Fruit fly (Drosophila melanogaster): ENCODE measurements around the gene CG14518.

Gene CG14518

DNA sequence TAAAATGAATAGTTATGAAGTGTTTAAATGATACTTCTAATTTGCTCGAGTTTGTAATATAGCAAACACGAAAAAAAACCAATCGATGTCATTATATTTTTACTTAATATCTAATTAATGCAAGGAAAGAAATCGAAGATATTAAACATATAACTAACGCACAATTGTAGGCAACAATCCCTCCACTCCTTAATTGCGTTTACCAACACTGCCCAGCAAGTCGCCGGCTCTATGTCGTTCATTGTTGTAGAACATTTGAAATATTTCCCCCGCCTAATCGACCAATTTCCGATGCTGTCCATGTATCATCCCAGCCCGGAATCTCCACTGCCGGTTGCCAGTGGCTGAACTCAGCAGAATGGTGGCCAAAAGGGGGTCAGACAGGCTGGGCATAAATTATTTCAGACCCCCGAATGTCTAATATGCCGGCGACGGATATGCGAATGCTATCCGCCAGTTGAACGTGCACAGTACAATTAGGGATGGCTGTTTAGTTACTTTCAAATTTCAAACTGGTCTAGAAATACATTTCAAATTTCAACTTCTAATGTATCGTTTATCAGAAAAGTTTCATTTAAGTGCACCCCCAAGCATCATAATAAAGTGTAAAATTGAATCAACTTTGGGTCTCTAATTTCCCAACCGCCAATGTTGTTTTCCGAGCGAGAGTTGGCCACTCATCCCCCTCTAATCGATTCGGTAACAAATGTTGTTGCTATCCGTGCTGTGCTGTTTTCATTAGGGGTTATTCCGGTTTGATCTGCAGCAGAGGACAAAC is 43.8 kb downstream of the CG14518 start (continued):
- TF ChIP-seq CG1832 (GFP tag; optimal IDR thresholded peaks at IDR 0.05): no peak
- no peak for TF ChIP-seq abd-A (tag; optimal IDR thresholded peaks at IDR 0.05)
- TF ChIP-seq so (GFP tag; IDR thresholded peaks at IDR 0.05): peak; percentile 50; the same call in 1 of the 3 replicates
- TF ChIP-seq sqz (GFP tag; optimal IDR thresholded peaks at IDR 0.05): no peak
- 0 out of 2 replicates have a peak, but pooled peaks have one; percentile 30 for TF ChIP-seq Atf6 (GFP tag; IDR thresholded peaks at IDR 0.05)
- TF ChIP-seq unpg (GFP tag; optimal IDR thresholded peaks at IDR 0.05): peak; percentile 16
- TF ChIP-seq amos (GFP tag; IDR thresholded peaks at IDR 0.05; ENCODE audit: partially characterized antibody): no peak
- TF ChIP-seq CG7963 (GFP tag; IDR thresholded peaks at IDR 0.05; ENCODE audit: partially characterized antibody): no peak
- peak in 1 of 2 experiments; percentile 31 for TF ChIP-seq Pdp1 (GFP tag; optimal IDR thresholded peaks at IDR 0.05)
- no peak for TF ChIP-seq CG17186 (GFP tag; optimal IDR thresholded peaks at IDR 0.05)
- TF ChIP-seq stc (GFP tag; IDR thresholded peaks at IDR 0.05): peak; percentile 60; the same call in 1 of the 2 replicates
- TF ChIP-seq CG15011 (GFP tag; optimal IDR thresholded peaks at IDR 0.05): peak; percentile 26
- no peak for TF ChIP-seq grn (GFP tag; optimal IDR thresholded peaks at IDR 0.05)
- TF ChIP-seq Tbp (GFP tag; optimal IDR thresholded peaks at IDR 0.05): no peak
- TF ChIP-seq CG10147 (GFP tag; optimal IDR thresholded peaks at IDR 0.05): no peak
- 0 out of 2 replicates have a peak, but pooled peaks have one; percentile 7 for TF ChIP-seq ranshi (GFP tag; IDR thresholded peaks at IDR 0.05)
- peak; percentile 49 for TF ChIP-seq CG15269 (tag; optimal IDR thresholded peaks at IDR 0.05)
- TF ChIP-seq Dll (GFP tag; IDR thresholded peaks at IDR 0.05; ENCODE audit: partially characterized antibody): no peak
- TF ChIP-seq cwo (GFP tag; optimal IDR thresholded peaks at IDR 0.05): peak; percentile 36

DNA sequence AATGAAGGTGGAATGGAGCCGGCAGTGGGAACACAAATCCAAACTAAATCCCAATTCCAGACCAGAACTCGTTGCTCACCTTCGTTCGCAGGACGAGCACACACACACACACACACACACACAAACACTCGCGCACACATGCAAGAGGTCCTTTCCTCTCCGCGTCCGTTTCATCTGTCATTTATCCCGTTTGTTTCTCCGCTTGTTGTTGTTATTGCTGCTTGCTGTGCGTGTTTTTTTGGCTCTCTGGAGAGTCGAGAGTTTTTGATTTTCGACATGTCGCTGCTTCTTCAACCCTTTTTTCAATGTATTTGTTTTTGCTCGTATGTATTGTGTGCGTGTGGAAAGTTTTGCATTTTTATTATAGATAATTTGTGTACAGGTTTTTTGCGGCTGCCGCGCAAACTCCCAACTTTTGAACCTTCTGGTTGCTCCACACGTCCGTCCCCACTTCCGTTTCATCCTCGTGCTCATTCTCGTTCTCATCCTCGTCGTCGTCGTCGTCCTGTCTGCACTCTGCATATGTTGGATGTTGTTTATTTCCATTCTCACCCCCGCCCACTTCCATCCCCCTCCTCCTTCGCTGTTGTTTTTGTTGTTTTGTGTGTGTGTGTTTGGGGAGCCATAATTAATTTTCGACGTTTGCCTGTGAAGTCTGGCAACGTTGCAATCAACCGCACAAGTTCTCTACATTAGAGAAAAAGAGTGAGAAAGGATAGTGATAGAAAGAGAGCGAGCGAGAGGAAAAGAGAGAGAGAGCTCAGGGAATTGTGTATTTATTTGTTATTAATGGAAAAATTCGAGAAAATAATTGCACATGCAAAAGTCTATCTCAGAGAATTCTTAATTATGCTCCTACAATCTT is 44.7 kb downstream of the CG14518 start:
- peak; percentile 75 for TF ChIP-seq cg (GFP tag; optimal IDR thresholded peaks at IDR 0.05)
- TF ChIP-seq Med (GFP tag): peak; percentile 24
- TF ChIP-seq tll (GFP tag; optimal IDR thresholded peaks at IDR 0.05): peak in 1 of 2 experiments; percentile 66
- peak; percentile 75 for TF ChIP-seq abd-A (tag; optimal IDR thresholded peaks at IDR 0.05)
- TF ChIP-seq CG15479 (GFP tag; optimal IDR thresholded peaks at IDR 0.05): peak; percentile 0
- peak; percentile 19 for TF ChIP-seq pros (GFP tag; optimal IDR thresholded peaks at IDR 0.05)
- TF ChIP-seq CG18262 (tag; optimal IDR thresholded peaks at IDR 0.05): no peak
- peak; percentile 99 for TF ChIP-seq CG3407 (GFP tag; optimal IDR thresholded peaks at IDR 0.05)
- no peak for TF ChIP-seq sd (tag; optimal IDR thresholded peaks at IDR 0.05)
- TF ChIP-seq Ets65A (GFP tag): peak; percentile 77
- TF ChIP-seq Trl (optimal IDR thresholded peaks at IDR 0.05): peak; percentile 32 to 35
- TF ChIP-seq Trl (GFP tag; optimal IDR thresholded peaks at IDR 0.05): no peak
- TF ChIP-seq emc (GFP tag; optimal IDR thresholded peaks at IDR 0.05): no peak
- TF ChIP-seq pfk (GFP tag; optimal IDR thresholded peaks at IDR 0.05): peak; percentile 74
- no peak for TF ChIP-seq ara (GFP tag; IDR thresholded peaks at IDR 0.05)
- no peak for TF ChIP-seq CG43689 (GFP tag; IDR thresholded peaks at IDR 0.05)
- TF ChIP-seq gsb (GFP tag; IDR thresholded peaks at IDR 0.05): no peak
- TF ChIP-seq CG10366 (GFP tag; IDR thresholded peaks at IDR 0.05): 0 out of 2 replicates have a peak, but pooled peaks have one; percentile 0
- 0 out of 2 replicates have a peak, but pooled peaks have one; percentile 11 for TF ChIP-seq bbx (GFP tag; IDR thresholded peaks at IDR 0.05; ENCODE audit: partially characterized antibody)
- peak; percentile 8 for TF ChIP-seq trem (tag; optimal IDR thresholded peaks at IDR 0.05)
- no peak for TF ChIP-seq CG6175 (GFP tag; IDR thresholded peaks at IDR 0.05)
- 0 out of 2 replicates have a peak, but pooled peaks have one; percentile 32 for TF ChIP-seq CG32767 (GFP tag; IDR thresholded peaks at IDR 0.05)
- peak; percentile 30 for TF ChIP-seq CG1832 (GFP tag; optimal IDR thresholded peaks at IDR 0.05)
- TF ChIP-seq CG11696 (GFP tag; IDR thresholded peaks at IDR 0.05): no peak
- peak; percentile 91 for TF ChIP-seq CG4360 (GFP tag; IDR thresholded peaks at IDR 0.05)
- no peak for TF ChIP-seq CG14667 (GFP tag; IDR thresholded peaks at IDR 0.05)
- TF ChIP-seq insv (GFP tag; optimal IDR thresholded peaks at IDR 0.05): peak in 1 of 2 experiments; percentile 6
- peak in 1 of 2 experiments; percentile 35 for TF ChIP-seq Hr51 (GFP tag; optimal IDR thresholded peaks at IDR 0.05)

Measured in whole organism, embryonic.